Worm (Caenorhabditis elegans) whole organism, late embryonic: ENCODE data around the gene K09H11.15.

Source experiments
- nhr-11 ChIP-seq: fragments of 150-350 bp; optimal IDR thresholded peaks from 2 replicates; lab custom pipeline; 2014; ENCODE audit warnings: missing biosample characterization, missing genetic modification characterization
- pha-2 ChIP-seq: sonication (generic microtip); optimal IDR thresholded peaks from 2 replicates; lab custom pipeline; 2017; ENCODE audit warnings: mild to moderate bottlenecking, missing genetic modification characterization, missing compliant biosample characterization
- pha-4 ChIP-seq: fragments of 150-350 bp; optimal IDR thresholded peaks from 2 replicates; lab custom pipeline; 2018; ENCODE audit warnings: missing biosample characterization, missing genetic modification reagents, missing genetic modification characterization
- sox-4 ChIP-seq: sonication (generic microtip); optimal IDR thresholded peaks from 2 replicates; lab custom pipeline; 2017; ENCODE audit warnings: mild to moderate bottlenecking, missing genetic modification characterization, inconsistent platforms, missing compliant biosample characterization

DNA sequence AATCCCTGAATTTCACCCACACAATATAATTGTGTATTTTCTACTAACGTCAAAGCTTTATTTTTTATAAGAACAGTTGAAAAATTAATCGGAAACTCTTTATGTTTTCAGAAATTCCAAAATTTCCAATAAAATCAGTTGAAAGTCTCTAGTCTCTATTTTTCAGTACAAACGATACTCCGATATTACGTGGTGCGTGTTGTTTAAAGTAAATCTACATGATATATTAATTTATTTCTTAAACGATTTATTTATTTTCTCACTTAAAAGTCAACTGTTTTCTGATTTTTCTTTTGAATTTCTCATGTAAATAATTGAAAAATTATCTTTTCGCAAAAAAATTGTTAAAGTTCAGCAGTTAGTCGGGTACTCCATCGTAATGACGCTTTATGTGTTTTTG lies 18.5 kb downstream of the K09H11.15 start:
- TF ChIP-seq pha-2 (tag; lab: Kevin White, UChicago) (no peak), nhr-11 (tag; lab: Kevin White, UChicago) (no peak), pha-4 (no peak), sox-4 (no peak)
